Worm (Caenorhabditis elegans) whole organism, midembryonic: ENCODE data around the gene epc-1.

ENCODE experiments used
- T22C8.4 ChIP-seq: fragments of 200-800 bp; sonication (Bioruptor generic); IDR thresholded peaks from 2 replicates; pipeline ENCODE4 v1.3.6; 2022; ENCODE audit warnings: missing genetic modification characterization, missing compliant biosample characterization
- cog-1 ChIP-seq: sonication (generic microtip); optimal IDR thresholded peaks from 2 replicates; lab custom pipeline; 2016; ENCODE audit warnings: missing genetic modification characterization, missing compliant biosample characterization
- flt-1 ChIP-seq: fragments of 200-800 bp; sonication (Bioruptor generic); IDR thresholded peaks from 2 replicates; pipeline ENCODE4 v1.3.6; 2022; ENCODE audit warnings: missing genetic modification characterization, missing compliant biosample characterization
- klf-2 ChIP-seq: fragments of 200-800 bp; sonication (Bioruptor generic); conservative IDR thresholded peaks from 2 replicates; pipeline ENCODE4 v1.3.6; 2022; ENCODE audit warnings: missing genetic modification reagents, missing genetic modification characterization, missing compliant biosample characterization
- med-1 ChIP-seq: sonication (generic microtip); optimal IDR thresholded peaks from 2 replicates; lab custom pipeline; 2017; ENCODE audit warnings: missing genetic modification characterization, mild to moderate bottlenecking, missing compliant biosample characterization, antibody characterized with exemption, missing genetic modification reagents; ENCODE audit not compliant: insufficient read depth
- ref-1 ChIP-seq: fragments of 200-800 bp; sonication (Bioruptor generic); conservative IDR thresholded peaks from 2 replicates; pipeline ENCODE4 v1.3.6; 2022; ENCODE audit warnings: missing genetic modification reagents, missing genetic modification characterization, missing compliant biosample characterization
- tab-1 ChIP-seq: fragments of 200-800 bp; sonication (Bioruptor generic); IDR thresholded peaks from 2 replicates; pipeline ENCODE4 v1.3.6; 2022; ENCODE audit warnings: missing genetic modification characterization, missing compliant biosample characterization
- ztf-23 ChIP-seq: fragments of 200-800 bp; sonication (Bioruptor generic); IDR thresholded peaks from 2 replicates; pipeline ENCODE4 v1.3.6; 2022; ENCODE audit warnings: missing genetic modification reagents, missing genetic modification characterization, missing compliant biosample characterization
- ztf-29 ChIP-seq: fragments of 200-800 bp; sonication (Bioruptor generic); IDR thresholded peaks from 2 replicates; pipeline ENCODE4 v1.3.6; 2022; ENCODE audit warnings: missing genetic modification reagents, missing genetic modification characterization, missing compliant biosample characterization

epc-1 gene

ce11 chrIII:12549657-12550056 is 58.7 kb downstream of the epc-1 start:
- TF ChIP-seq cog-1 (tag; lab: Kevin White, UChicago): no peak
- TF ChIP-seq tab-1 (GFP tag; lab: Robert Waterston, UW): no peak
- no peak for TF ChIP-seq ztf-23
- no peak for TF ChIP-seq ref-1
- TF ChIP-seq flt-1: no peak
- no peak for TF ChIP-seq T22C8.4 (GFP tag; lab: Robert Waterston, UW)
- no peak for TF ChIP-seq klf-2
- no peak for TF ChIP-seq ztf-29 (GFP tag; lab: Robert Waterston, UW)
- TF ChIP-seq med-1 (GFP tag; lab: Kevin White, UChicago): no peak
